Fruit fly (Drosophila melanogaster): ENCODE results near the gene gish.
A peak's percentile ranks its signal among the peaks of the same experiment; 100 is the strongest.

DNA sequence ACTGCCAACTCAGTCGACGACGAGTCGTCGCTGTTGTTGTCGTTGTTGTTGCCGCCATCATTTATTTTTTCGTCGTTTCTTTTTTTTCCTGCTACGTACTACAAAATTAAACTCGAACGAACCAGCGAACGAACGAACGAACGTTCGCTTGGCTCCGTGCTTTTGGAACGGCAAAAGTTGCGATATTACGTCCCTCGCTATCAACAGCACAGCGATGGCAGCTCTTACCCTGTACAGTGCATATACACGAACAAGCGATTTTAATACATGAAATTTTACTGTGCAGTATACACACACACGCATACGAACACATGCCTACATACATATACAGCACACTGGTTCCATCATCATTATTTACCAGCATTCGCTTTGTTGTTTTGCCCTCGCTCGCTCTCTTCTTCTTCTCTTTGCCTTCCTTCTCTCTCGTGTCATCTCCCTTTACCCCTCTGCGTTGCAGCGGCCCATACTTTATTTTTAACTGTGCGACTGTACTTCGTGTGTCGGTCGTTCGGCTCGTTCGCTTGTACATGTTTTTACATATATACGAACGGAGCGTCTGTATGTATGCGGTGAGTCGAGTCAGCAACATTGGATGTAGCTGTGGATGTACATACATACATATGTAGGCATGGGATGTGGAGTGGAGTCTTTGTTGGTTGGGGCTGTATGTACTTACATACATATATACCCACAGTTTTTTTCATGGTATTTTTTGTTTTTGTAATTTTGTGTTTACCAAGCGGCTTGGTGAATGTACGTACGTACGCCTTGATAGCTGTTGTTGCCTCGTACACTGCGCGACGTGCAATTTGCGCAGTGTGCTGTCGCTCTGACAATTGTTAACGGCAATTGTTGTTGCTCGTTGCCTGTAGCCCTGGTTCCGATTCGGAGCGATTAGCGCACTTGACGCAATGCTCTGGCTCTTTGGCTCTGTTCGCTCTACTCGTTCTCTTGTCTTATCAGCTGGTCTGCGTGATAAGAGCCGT lies 22.1 kb upstream of the gish start:
- TF ChIP-seq CG33017 (tag; optimal IDR thresholded peaks at IDR 0.05) = peak; percentile 54
- peak; percentile 64 for TF ChIP-seq CG7101 (tag; optimal IDR thresholded peaks at IDR 0.05)
- peak; percentile 52 for TF ChIP-seq bab1 (GFP tag; optimal IDR thresholded peaks at IDR 0.05)
- peak; percentile 72 for TF ChIP-seq CG12768 (GFP tag; optimal IDR thresholded peaks at IDR 0.05)
- TF ChIP-seq pad (GFP tag; optimal IDR thresholded peaks at IDR 0.05) = peak; percentile 97
- peak; percentile 47 for TF ChIP-seq CG14711 (tag; optimal IDR thresholded peaks at IDR 0.05)
- peak; percentile 43 for TF ChIP-seq Clk (GFP tag; optimal IDR thresholded peaks at IDR 0.05)
